Fruit fly (Drosophila melanogaster): Measurements from ENCODE around the gene CG32425.

dm6 chr3L:20539116-20539990 lies 42.2 kb downstream of the CG32425 start:
- TF ChIP-seq EcR (GFP tag; optimal IDR thresholded peaks at IDR 0.05) (no peak), pan (optimal IDR thresholded peaks at IDR 0.05) (no peak), CG8478 (optimal IDR thresholded peaks at IDR 0.05) (no peak)

All from whole organism.